Worm (Caenorhabditis elegans) whole organism, L1 larva: ENCODE measurements around the gene mig-10.

Experiments
- aly-2 ChIP-seq: fragments of 150-350 bp; optimal IDR thresholded peaks from 2 replicates; lab custom pipeline; 2014; ENCODE audit warnings: missing biosample characterization, missing genetic modification characterization
- nhr-11 ChIP-seq: fragments of 150-350 bp; optimal IDR thresholded peaks from 2 replicates; lab custom pipeline; 2014; ENCODE audit warnings: missing biosample characterization, missing genetic modification characterization
- skn-1 ChIP-seq: fragments of 150-350 bp; optimal IDR thresholded peaks from 2 replicates; lab custom pipeline; 2014; ENCODE audit warnings: missing biosample characterization, missing genetic modification characterization
- tbx-2 ChIP-seq: sonication (generic microtip); optimal IDR thresholded peaks from 2 replicates; lab custom pipeline; 2016; ENCODE audit warnings: missing genetic modification characterization, missing compliant biosample characterization
- unc-62 ChIP-seq: fragments of 150-350 bp; optimal IDR thresholded peaks from 2 replicates; lab custom pipeline; 2014; ENCODE audit warnings: missing biosample characterization, missing genetic modification reagents, missing genetic modification characterization
- unc-86 ChIP-seq: sonication (generic microtip); optimal IDR thresholded peaks from 2 replicates; lab custom pipeline; 2016; ENCODE audit warnings: missing genetic modification characterization, missing compliant biosample characterization

DNA sequence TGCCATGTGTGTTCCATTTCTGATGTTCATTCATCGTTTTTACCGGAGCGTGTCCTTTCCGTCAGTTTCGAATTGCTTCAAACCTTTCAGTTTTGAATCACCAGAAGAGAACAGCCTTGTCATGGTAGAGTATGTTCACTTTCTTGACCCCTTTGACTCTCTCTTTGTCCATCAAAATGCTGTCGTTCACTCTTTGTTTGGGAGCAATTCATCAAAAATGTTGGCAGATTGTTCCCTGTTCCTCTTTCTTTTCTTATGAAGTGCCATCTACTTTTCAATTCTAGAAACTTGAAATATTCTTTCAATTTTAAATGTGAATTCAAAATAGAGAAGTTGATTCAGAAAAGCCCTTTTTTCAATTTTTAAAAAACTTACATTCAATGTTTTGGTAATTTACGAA, 2.4 kb downstream of the mig-10 start:
- no peak for TF ChIP-seq unc-62 (GFP tag; lab: Kevin White, UChicago)
- TF ChIP-seq skn-1, result no peak
- TF ChIP-seq aly-2, result no peak
- no peak for TF ChIP-seq unc-86 (tag; lab: Kevin White, UChicago)
- TF ChIP-seq nhr-11 (tag; lab: Kevin White, UChicago), result no peak
- no peak for TF ChIP-seq tbx-2 (tag; lab: Kevin White, UChicago)
